Fruit fly (Drosophila melanogaster): Measurements from ENCODE around the gene CG12016.

- no peak for TF ChIP-seq EcR (GFP tag; optimal IDR thresholded peaks at IDR 0.05)
- TF ChIP-seq fd96Ca (GFP tag; IDR thresholded peaks at IDR 0.05), result no peak
- TF ChIP-seq CG9948 (tag; optimal IDR thresholded peaks at IDR 0.05), result no peak
- no peak for TF ChIP-seq CG15710 (tag; optimal IDR thresholded peaks at IDR 0.05)
- TF ChIP-seq CG10348 (GFP tag; IDR thresholded peaks at IDR 0.05), result no peak
- no peak for TF ChIP-seq CG12605 (GFP tag; IDR thresholded peaks at IDR 0.05)
These were observed 30.9 kb upstream of the CG12016 start for dm6 chr3L:3288414-3288813.
